Worm (Caenorhabditis elegans) whole organism, L3 larva: ENCODE data around the gene srw-115.

ENCODE experiments used
- R02D3.7 ChIP-seq: fragments of 150-350 bp; optimal IDR thresholded peaks from 2 replicates; lab custom pipeline; 2014; ENCODE audit warnings: missing biosample characterization, missing genetic modification characterization
- ZK546.5 ChIP-seq: sonication (generic microtip); optimal IDR thresholded peaks from 2 replicates; lab custom pipeline; 2017; ENCODE audit warnings: missing biosample characterization, missing genetic modification characterization
- aly-2 ChIP-seq: fragments of 150-350 bp; optimal IDR thresholded peaks from 2 replicates; lab custom pipeline; 2014; ENCODE audit warnings: missing biosample characterization, missing genetic modification characterization
- ama-1 ChIP-seq: fragments of 150-350 bp; optimal IDR thresholded peaks from 2 replicates; lab custom pipeline; 2018
- ceh-16 ChIP-seq: sonication (generic microtip); optimal IDR thresholded peaks from 2 replicates; lab custom pipeline; 2017; ENCODE audit warnings: missing biosample characterization, missing genetic modification characterization
- ceh-28 ChIP-seq: fragments of 150-350 bp; optimal IDR thresholded peaks from 2 replicates; lab custom pipeline; 2014; ENCODE audit warnings: missing biosample characterization, missing genetic modification reagents, missing genetic modification characterization
- ceh-9 ChIP-seq: sonication (generic microtip); optimal IDR thresholded peaks from 2 replicates; lab custom pipeline; 2018; ENCODE audit warnings: missing biosample characterization, missing genetic modification characterization
- daf-12 ChIP-seq: fragments of 150-350 bp; optimal IDR thresholded peaks from 2 replicates; lab custom pipeline; 2014; ENCODE audit warnings: missing biosample characterization, missing genetic modification reagents, missing genetic modification characterization
- egl-27 ChIP-seq: sonication (generic microtip); optimal IDR thresholded peaks from 4 replicates; lab custom pipeline; 2017; ENCODE audit warnings: missing biosample characterization, missing genetic modification reagents, missing genetic modification characterization
- elt-1 ChIP-seq: fragments of 150-350 bp; optimal IDR thresholded peaks from 2 replicates; lab custom pipeline; 2014; ENCODE audit warnings: missing biosample characterization, missing genetic modification characterization
- elt-2 ChIP-seq: sonication (generic microtip); optimal IDR thresholded peaks from 2 replicates; lab custom pipeline; 2016; ENCODE audit warnings: missing genetic modification reagents, mild to moderate bottlenecking, missing genetic modification characterization, missing compliant biosample characterization
- elt-3 ChIP-seq, 3 experiments: fragments of 150-350 bp in 1 of 3; sonication (generic microtip) in 2 of 3; optimal IDR thresholded peaks; 2 replicates in 2 of 3; 4 replicates in 1 of 3; lab custom pipeline; 2014 to 2017; ENCODE audit warnings: missing biosample characterization in 3 of 3, missing genetic modification characterization in 3 of 3
- eor-1 ChIP-seq, 2 experiments: fragments of 150-350 bp; optimal IDR thresholded peaks; 2 replicates each; lab custom pipeline; 2014 to 2018; ENCODE audit warnings: missing biosample characterization in 2 of 2, missing genetic modification characterization in 2 of 2
- fkh-10 ChIP-seq: sonication (generic microtip); optimal IDR thresholded peaks from 2 replicates; lab custom pipeline; 2017; ENCODE audit warnings: missing biosample characterization, missing genetic modification reagents, missing genetic modification characterization
- fkh-2 ChIP-seq: fragments of 150-350 bp; optimal IDR thresholded peaks from 2 replicates; lab custom pipeline; 2014; ENCODE audit warnings: missing biosample characterization, missing genetic modification reagents, missing genetic modification characterization
- hmg-11 ChIP-seq: sonication (generic microtip); optimal IDR thresholded peaks from 2 replicates; lab custom pipeline; 2016; ENCODE audit warnings: missing genetic modification characterization, missing compliant biosample characterization
- lin-15B ChIP-seq: fragments of 150-350 bp; optimal IDR thresholded peaks from 2 replicates; lab custom pipeline; 2014; ENCODE audit warnings: missing biosample characterization, missing genetic modification characterization
- lin-39 ChIP-seq: fragments of 150-350 bp; optimal IDR thresholded peaks from 2 replicates; lab custom pipeline; 2018; ENCODE audit warnings: missing biosample characterization, missing genetic modification reagents, missing genetic modification characterization
- lsy-12 ChIP-seq: sonication (generic microtip); optimal IDR thresholded peaks from 2 replicates; lab custom pipeline; 2016; ENCODE audit warnings: mild to moderate bottlenecking, missing genetic modification characterization, missing compliant biosample characterization
- mdl-1 ChIP-seq: fragments of 150-350 bp; optimal IDR thresholded peaks from 2 replicates; lab custom pipeline; 2014; ENCODE audit warnings: missing biosample characterization, missing genetic modification characterization
- mml-1 ChIP-seq: fragments of 150-350 bp; sonication (generic microtip); optimal IDR thresholded peaks from 3 replicates; lab custom pipeline; 2014; ENCODE audit warnings: missing biosample characterization, missing genetic modification characterization
- nfya-1 ChIP-seq: sonication (generic microtip); optimal IDR thresholded peaks from 2 replicates; lab custom pipeline; 2017; ENCODE audit warnings: missing genetic modification characterization, mild to moderate bottlenecking, missing compliant biosample characterization, antibody characterized with exemption, moderate library complexity; ENCODE audit not compliant: insufficient read depth
- nhr-12 ChIP-seq: fragments of 150-350 bp; optimal IDR thresholded peaks from 2 replicates; lab custom pipeline; 2014; ENCODE audit warnings: missing biosample characterization, missing genetic modification characterization
- nhr-23 ChIP-seq: fragments of 150-350 bp; optimal IDR thresholded peaks from 2 replicates; lab custom pipeline; 2014; ENCODE audit warnings: missing biosample characterization, missing genetic modification reagents, missing genetic modification characterization
- nhr-25 ChIP-seq: sonication (generic microtip); optimal IDR thresholded peaks from 2 replicates; lab custom pipeline; 2017; ENCODE audit warnings: missing biosample characterization, missing genetic modification characterization
- nhr-28 ChIP-seq: fragments of 150-350 bp; optimal IDR thresholded peaks from 2 replicates; lab custom pipeline; 2014; ENCODE audit warnings: missing biosample characterization, missing genetic modification characterization
- nhr-67 ChIP-seq: fragments of 150-350 bp; optimal IDR thresholded peaks from 2 replicates; lab custom pipeline; 2014; ENCODE audit warnings: missing biosample characterization, missing genetic modification characterization
- nhr-76 ChIP-seq: fragments of 150-350 bp; sonication (generic microtip); optimal IDR thresholded peaks from 5 replicates; lab custom pipeline; 2014; ENCODE audit warnings: missing biosample characterization, missing genetic modification characterization
- nhr-77 ChIP-seq: fragments of 150-350 bp; optimal IDR thresholded peaks from 2 replicates; lab custom pipeline; 2014; ENCODE audit warnings: missing biosample characterization, missing genetic modification characterization
- pha-4 ChIP-seq: fragments of 150-350 bp; optimal IDR thresholded peaks from 2 replicates; lab custom pipeline; 2014; ENCODE audit warnings: missing biosample characterization, missing genetic modification reagents, missing genetic modification characterization
- skn-1 ChIP-seq: fragments of 150-350 bp; optimal IDR thresholded peaks from 2 replicates; lab custom pipeline; 2014; ENCODE audit warnings: missing biosample characterization, missing genetic modification characterization
- tbx-2 ChIP-seq: sonication (generic microtip); optimal IDR thresholded peaks from 2 replicates; lab custom pipeline; 2016; ENCODE audit warnings: mild to moderate bottlenecking, missing genetic modification characterization, missing compliant biosample characterization
- unc-39 ChIP-seq: sonication (generic microtip); optimal IDR thresholded peaks from 4 replicates; lab custom pipeline; 2017; ENCODE audit warnings: missing biosample characterization, missing genetic modification characterization
- unc-62 ChIP-seq: fragments of 150-350 bp; sonication (generic microtip); optimal IDR thresholded peaks from 4 replicates; lab custom pipeline; 2014; ENCODE audit warnings: missing biosample characterization, missing genetic modification reagents, missing genetic modification characterization
- ztf-11 ChIP-seq: fragments of 150-350 bp; optimal IDR thresholded peaks from 2 replicates; lab custom pipeline; 2014; ENCODE audit warnings: missing biosample characterization, missing genetic modification characterization

The srw-115 gene

ce11 chrV:3010468-3010867, 16.8 kb upstream of the srw-115 start, which contains the start of gene srw-136:
TSS of gene srw-136 (minus strand) at chrV:3010568.
- TF ChIP-seq unc-62 (no peak), nhr-23 (tag; lab: Kevin White, UChicago) (no peak), mml-1 (tag; lab: Kevin White, UChicago) (no peak), nhr-67 (tag; lab: Kevin White, UChicago) (no peak), skn-1 (no peak), unc-39 (tag; lab: Kevin White, UChicago) (no peak), elt-2 (tag; lab: Kevin White, UChicago) (no peak), pha-4 (tag; lab: Kevin White, UChicago) (no peak), ztf-11 (tag; lab: Kevin White, UChicago) (no peak), ZK546.5 (no peak), elt-3 (tag; optimal IDR thresholded peaks at IDR 0.05; lab: Kevin White, UChicago) (no peak), lin-39 (tag; lab: Kevin White, UChicago) (no peak), elt-1 (tag; lab: Kevin White, UChicago) (no peak), ama-1 (lab: Kevin White, UChicago) (no peak)
- TF ChIP-seq, all 47 proteins: peak for 0

ce11 chrV:3005964-3006363, 12.2 kb upstream of the srw-115 start, which contains the start of gene srw-112:
TSS of gene srw-112 (minus strand) at chrV:3006064.
- no peak for TF ChIP-seq fkh-2 (tag; lab: Kevin White, UChicago)
- TF ChIP-seq mdl-1 (tag; lab: Kevin White, UChicago), result no peak
- TF ChIP-seq unc-39 (tag; lab: Kevin White, UChicago), result no peak
- no peak for TF ChIP-seq aly-2 (tag; lab: Kevin White, UChicago)
- no peak for TF ChIP-seq ceh-28 (tag; lab: Kevin White, UChicago)
- no peak for TF ChIP-seq nhr-77 (tag; lab: Kevin White, UChicago)
- TF ChIP-seq ceh-9 (tag; lab: Kevin White, UChicago), result no peak

- no peak for TF ChIP-seq nhr-77 (tag; lab: Kevin White, UChicago)
- no peak for TF ChIP-seq nhr-12 (tag; lab: Kevin White, UChicago)
- TF ChIP-seq ZK546.5, result no peak
- no peak for TF ChIP-seq ceh-28 (tag; lab: Kevin White, UChicago)
- no peak for TF ChIP-seq nhr-76 (tag; lab: Kevin White, UChicago)
- TF ChIP-seq nhr-28 (tag; lab: Kevin White, UChicago), result no peak
- no peak for TF ChIP-seq eor-1 (tag; optimal IDR thresholded peaks at IDR 0.05; lab: Kevin White, UChicago)
- TF ChIP-seq nfya-1, result no peak
- no peak for TF ChIP-seq ceh-9 (tag; lab: Kevin White, UChicago)
- no peak for TF ChIP-seq aly-2 (tag; lab: Kevin White, UChicago)
- no peak for TF ChIP-seq unc-62
- TF ChIP-seq lin-15B (tag; lab: Kevin White, UChicago), result no peak
- no peak for TF ChIP-seq daf-12 (tag; lab: Kevin White, UChicago)
- TF ChIP-seq hmg-11 (tag; lab: Kevin White, UChicago), result no peak
- no peak for TF ChIP-seq skn-1
- TF ChIP-seq lsy-12 (tag; lab: Kevin White, UChicago), result no peak
- TF ChIP-seq nhr-23 (tag; lab: Kevin White, UChicago), result no peak
- TF ChIP-seq egl-27 (tag; lab: Kevin White, UChicago), result no peak
- TF ChIP-seq R02D3.7, result no peak
Observed at ce11 chrV:2999736-3000135, 6.0 kb upstream of the srw-115 start, which contains the start of gene srw-119. TSS of gene srw-119 (minus strand) at chrV:2999836.

- TF ChIP-seq egl-27 (tag; lab: Kevin White, UChicago) (no peak), ZK546.5 (no peak), eor-1 (tag; optimal IDR thresholded peaks at IDR 0.05; lab: Kevin White, UChicago) (no peak), fkh-2 (tag; lab: Kevin White, UChicago) (no peak), fkh-10 (GFP tag; lab: Kevin White, UChicago) (no peak), ztf-11 (tag; lab: Kevin White, UChicago) (no peak), daf-12 (tag; lab: Kevin White, UChicago) (no peak), R02D3.7 (no peak)
Observed at ce11 chrV:2996105-2996504, 2.4 kb upstream of the srw-115 start, which contains the start of gene srw-120. TSS of gene srw-120 (minus strand) at chrV:2996205.

ce11 chrV:2992060-2992459, 1.7 kb downstream of the srw-115 start:
- no peak for TF ChIP-seq nhr-25
- no peak for TF ChIP-seq ama-1 (lab: Kevin White, UChicago)
- no peak for TF ChIP-seq ztf-11 (tag; lab: Kevin White, UChicago)
- TF ChIP-seq nhr-67 (tag; lab: Kevin White, UChicago), result no peak
- no peak for TF ChIP-seq unc-62
- no peak for TF ChIP-seq tbx-2 (tag; lab: Kevin White, UChicago)
- no peak for TF ChIP-seq skn-1
- no peak for TF ChIP-seq nfya-1
- no peak for TF ChIP-seq aly-2 (tag; lab: Kevin White, UChicago)
- TF ChIP-seq lsy-12 (tag; lab: Kevin White, UChicago), result no peak
- no peak for TF ChIP-seq ceh-16
